Worm (Caenorhabditis elegans) whole organism, early embryonic: ENCODE results near the gene mapk-15.
A peak's percentile ranks its signal among the peaks of the same experiment; 100 is the strongest.

Source experiments
- B0310.2 ChIP-seq: sonication (generic microtip); optimal IDR thresholded peaks from 2 replicates; lab custom pipeline; 2016; ENCODE audit warnings: mild to moderate bottlenecking, missing genetic modification characterization, missing compliant biosample characterization
- F13C5.2 ChIP-seq: sonication (generic microtip); optimal IDR thresholded peaks from 2 replicates; lab custom pipeline; 2017; ENCODE audit warnings: mild to moderate bottlenecking, missing genetic modification characterization, inconsistent platforms, missing compliant biosample characterization
- aly-1 ChIP-seq: sonication (generic microtip); optimal IDR thresholded peaks from 2 replicates; lab custom pipeline; 2016; ENCODE audit warnings: missing genetic modification characterization, missing compliant biosample characterization
- ama-1 ChIP-seq: fragments of 150-350 bp; optimal IDR thresholded peaks from 2 replicates; lab custom pipeline; 2014
- ceh-13 ChIP-seq: fragments of 200-800 bp; sonication (Bioruptor generic); optimal IDR thresholded peaks from 2 replicates; lab custom pipeline; 2018; ENCODE audit warnings: mild to moderate bottlenecking, missing genetic modification characterization, missing compliant biosample characterization
- ceh-36 ChIP-seq: sonication (generic microtip); optimal IDR thresholded peaks from 2 replicates; lab custom pipeline; 2016; ENCODE audit warnings: missing genetic modification characterization, inconsistent platforms, missing compliant biosample characterization
- ets-7 ChIP-seq: sonication (generic microtip); optimal IDR thresholded peaks from 2 replicates; lab custom pipeline; 2016; ENCODE audit warnings: missing genotype, missing genetic modification characterization, missing compliant biosample characterization
- flt-1 ChIP-seq: fragments of 200-800 bp; sonication (Bioruptor generic); IDR thresholded peaks from 2 replicates; pipeline ENCODE4 v1.3.6; 2022; ENCODE audit warnings: missing genetic modification characterization, missing compliant biosample characterization
- hmbx-1 ChIP-seq: sonication (generic microtip); optimal IDR thresholded peaks from 2 replicates; lab custom pipeline; 2016; ENCODE audit warnings: mild to moderate bottlenecking, missing genetic modification characterization, missing compliant biosample characterization
- hmg-4 ChIP-seq: fragments of 200-800 bp; sonication (Bioruptor generic); optimal IDR thresholded peaks from 2 replicates; lab custom pipeline; 2018; ENCODE audit warnings: mild to moderate bottlenecking, missing genetic modification characterization, missing compliant biosample characterization
- hnd-1 ChIP-seq: sonication (generic microtip); optimal IDR thresholded peaks from 2 replicates; lab custom pipeline; 2016; ENCODE audit warnings: missing genetic modification characterization, missing compliant biosample characterization
- pes-1 ChIP-seq: fragments of 200-800 bp; sonication (Bioruptor generic); IDR thresholded peaks from 2 replicates; pipeline ENCODE4 v1.3.6; 2022; ENCODE audit warnings: missing genetic modification reagents, missing genetic modification characterization, missing compliant biosample characterization
- scrt-1 ChIP-seq: fragments of 200-800 bp; sonication (Bioruptor generic); IDR thresholded peaks from 2 replicates; pipeline ENCODE4 v1.3.6; 2022; ENCODE audit warnings: missing genetic modification characterization, missing compliant biosample characterization
- sea-1 ChIP-seq: fragments of 200-800 bp; sonication (Bioruptor generic); conservative IDR thresholded peaks from 2 replicates; pipeline ENCODE4 v1.3.6; 2022; ENCODE audit warnings: missing genetic modification characterization, missing compliant biosample characterization
- tbx-11 ChIP-seq: fragments of 200-800 bp; sonication (Bioruptor generic); IDR thresholded peaks from 2 replicates; pipeline ENCODE4 v1.3.6; 2022; ENCODE audit warnings: missing genetic modification characterization, missing compliant biosample characterization
- tbx-37 ChIP-seq: fragments of 200-800 bp; sonication (Bioruptor generic); conservative IDR thresholded peaks from 2 replicates; pipeline ENCODE4 v1.3.6; 2022; ENCODE audit warnings: missing genetic modification reagents, missing genetic modification characterization, missing compliant biosample characterization
- tra-4 ChIP-seq: sonication (generic microtip); optimal IDR thresholded peaks from 2 replicates; lab custom pipeline; 2017; ENCODE audit warnings: missing genetic modification characterization, missing compliant biosample characterization

Gene mapk-15

ce11 chrIII:6087705-6088359 lies 20.2 kb downstream of the mapk-15 start, which contains the start of gene wht-1:
wht-1 (minus strand) TSS chrIII:6087755.
- TF ChIP-seq F13C5.2 (tag; lab: Kevin White, UChicago) = no peak
- no peak for TF ChIP-seq sea-1
- TF ChIP-seq hnd-1 (tag; lab: Kevin White, UChicago) = no peak
- no peak for TF ChIP-seq flt-1 (GFP tag; lab: Robert Waterston, UW)
- no peak for TF ChIP-seq ets-7 (tag; lab: Kevin White, UChicago)
- no peak for TF ChIP-seq ceh-36 (tag; lab: Kevin White, UChicago)
- no peak for TF ChIP-seq aly-1 (tag; lab: Kevin White, UChicago)

- TF ChIP-seq tra-4 (tag; lab: Kevin White, UChicago) (no peak), flt-1 (GFP tag; lab: Robert Waterston, UW) (no peak), ets-7 (tag; lab: Kevin White, UChicago) (no peak), hnd-1 (tag; lab: Kevin White, UChicago) (no peak), ama-1 (lab: Kevin White, UChicago) (no peak), pes-1 (GFP tag; lab: Robert Waterston, UW) (no peak), sea-1 (no peak), scrt-1 (GFP tag; lab: Robert Waterston, UW) (no peak), tbx-11 (GFP tag; lab: Robert Waterston, UW) (no peak), aly-1 (tag; lab: Kevin White, UChicago) (no peak), tbx-37 (GFP tag; lab: Robert Waterston, UW) (no peak), F13C5.2 (tag; lab: Kevin White, UChicago) (no peak), hmbx-1 (tag; lab: Kevin White, UChicago) (no peak), ceh-36 (tag; lab: Kevin White, UChicago) (no peak), ceh-13 (GFP tag; lab: Kevin White, UChicago) (no peak), B0310.2 (tag; lab: Kevin White, UChicago) (no peak)
Observed at ce11 chrIII:6095654-6096053, 28.0 kb downstream of the mapk-15 start.

DNA sequence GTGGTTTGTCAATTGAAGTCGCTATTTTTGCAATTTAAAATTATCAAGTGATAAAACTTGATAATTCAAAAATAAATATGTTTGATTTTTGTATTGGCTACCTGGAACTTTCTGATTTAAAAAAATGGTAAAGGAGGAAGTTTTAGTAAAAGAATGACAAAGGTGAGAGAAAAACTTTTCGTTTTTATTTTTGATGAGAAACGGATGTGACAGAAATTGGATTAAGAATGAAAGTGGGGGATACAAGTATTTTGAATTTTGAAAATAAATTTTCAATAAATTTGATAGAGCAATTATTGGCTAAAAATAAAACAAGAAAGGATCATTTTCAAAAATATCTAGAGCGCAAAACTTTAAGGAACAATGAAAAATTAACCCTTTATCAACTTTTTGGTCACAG lies 35.1 kb downstream of the mapk-15 start, which contains the start of gene C05D10.4:
Gene C05D10.4, minus strand, starts transcription at position 101 of the 400 bp plus-strand sequence.
- TF ChIP-seq ama-1 (lab: Kevin White, UChicago) = no peak
- no peak for TF ChIP-seq ceh-36 (tag; lab: Kevin White, UChicago)
- no peak for TF ChIP-seq sea-1
- no peak for TF ChIP-seq flt-1 (GFP tag; lab: Robert Waterston, UW)
- TF ChIP-seq tra-4 (tag; lab: Kevin White, UChicago) = no peak
- TF ChIP-seq aly-1 (tag; lab: Kevin White, UChicago) = no peak
- no peak for TF ChIP-seq F13C5.2 (tag; lab: Kevin White, UChicago)
- TF ChIP-seq B0310.2 (tag; lab: Kevin White, UChicago) = no peak
- no peak for TF ChIP-seq hmbx-1 (tag; lab: Kevin White, UChicago)
- no peak for TF ChIP-seq ets-7 (tag; lab: Kevin White, UChicago)
- no peak for TF ChIP-seq scrt-1 (GFP tag; lab: Robert Waterston, UW)
- TF ChIP-seq tbx-37 (GFP tag; lab: Robert Waterston, UW) = no peak
- no peak for TF ChIP-seq hnd-1 (tag; lab: Kevin White, UChicago)
- no peak for TF ChIP-seq pes-1 (GFP tag; lab: Robert Waterston, UW)
- TF ChIP-seq tbx-11 (GFP tag; lab: Robert Waterston, UW) = no peak
- TF ChIP-seq ceh-13 (GFP tag; lab: Kevin White, UChicago) = no peak

DNA sequence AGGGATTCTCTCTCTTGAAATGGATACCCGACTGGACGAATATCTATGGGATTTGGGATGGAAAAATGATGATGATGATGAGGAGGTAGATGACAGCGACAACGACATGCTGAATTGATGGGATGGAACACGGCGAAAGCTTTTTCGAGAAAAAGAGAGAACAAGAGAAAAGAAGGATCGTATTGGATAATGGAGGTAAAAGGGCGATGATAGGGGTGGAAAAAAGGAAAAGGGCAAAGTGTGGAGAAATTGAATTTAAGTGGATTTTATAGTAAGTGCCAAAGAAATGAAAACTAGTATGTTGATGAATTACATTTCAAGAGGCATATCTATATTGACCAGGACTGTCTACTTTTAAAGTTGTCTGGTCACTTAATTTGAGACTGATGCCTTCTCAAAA lies 38.2 kb downstream of the mapk-15 start:
- TF ChIP-seq sea-1 (no peak), pes-1 (GFP tag; lab: Robert Waterston, UW) (no peak), tbx-37 (GFP tag; lab: Robert Waterston, UW) (no peak), ets-7 (tag; lab: Kevin White, UChicago) (no peak), flt-1 (GFP tag; lab: Robert Waterston, UW) (no peak), hmg-4 (GFP tag; lab: Kevin White, UChicago) (no peak), B0310.2 (tag; lab: Kevin White, UChicago) (no peak), tbx-11 (GFP tag; lab: Robert Waterston, UW) (no peak), ceh-36 (tag; lab: Kevin White, UChicago) (no peak), scrt-1 (GFP tag; lab: Robert Waterston, UW) (no peak), ceh-13 (GFP tag; lab: Kevin White, UChicago) (no peak), hmbx-1 (tag; lab: Kevin White, UChicago) (no peak), hnd-1 (tag; lab: Kevin White, UChicago) (no peak), aly-1 (tag; lab: Kevin White, UChicago) (no peak)

DNA sequence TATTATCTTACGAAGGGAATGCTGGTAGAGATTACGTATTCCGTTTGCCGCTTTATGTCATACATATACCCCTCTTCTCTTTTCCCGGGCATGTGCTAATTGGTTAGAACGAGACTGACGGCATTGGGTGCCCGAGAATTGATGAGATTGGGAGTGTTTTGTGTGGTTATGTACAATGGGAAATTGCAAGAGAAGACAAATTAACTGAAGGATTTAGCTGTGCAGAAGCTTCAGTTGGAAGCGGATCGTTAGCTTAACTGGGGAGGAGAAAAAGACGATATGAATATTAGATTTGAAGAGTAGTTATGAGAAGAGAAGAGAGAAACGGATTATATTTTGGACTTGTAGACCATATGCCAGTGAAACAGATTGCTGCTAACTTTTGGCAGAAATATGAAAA lies 42.5 kb downstream of the mapk-15 start:
- no peak for TF ChIP-seq sea-1

ce11 chrIII:6116281-6116886 lies 48.7 kb downstream of the mapk-15 start, which contains the start of gene nmt-1:
nmt-1 (minus strand) TSS chrIII:6116331.
- peak; percentile 41 for TF ChIP-seq F13C5.2 (tag; lab: Kevin White, UChicago)
- no peak for TF ChIP-seq aly-1 (tag; lab: Kevin White, UChicago)

ce11 chrIII:6116981-6117380 lies 49.3 kb downstream of the mapk-15 start:
- TF ChIP-seq ceh-13 (GFP tag; lab: Kevin White, UChicago) (no peak), scrt-1 (GFP tag; lab: Robert Waterston, UW) (no peak), tbx-37 (GFP tag; lab: Robert Waterston, UW) (no peak), flt-1 (GFP tag; lab: Robert Waterston, UW) (no peak), hnd-1 (tag; lab: Kevin White, UChicago) (no peak), tbx-11 (GFP tag; lab: Robert Waterston, UW) (no peak), B0310.2 (tag; lab: Kevin White, UChicago) (no peak), aly-1 (tag; lab: Kevin White, UChicago) (no peak), F13C5.2 (tag; lab: Kevin White, UChicago) (no peak)
